Worm (Caenorhabditis elegans) whole organism, mixed stage, embryonic: ENCODE data around the gene hsp-12.2.

ENCODE experiments used
- M03D4.4 ChIP-seq: sonication (generic microtip); optimal IDR thresholded peaks from 2 replicates; lab custom pipeline; 2017; ENCODE audit warnings: mild to moderate bottlenecking, missing genetic modification characterization, missing compliant biosample characterization
- bed-3 ChIP-seq: fragments of 200-800 bp; sonication (Bioruptor generic); optimal IDR thresholded peaks from 3 replicates; lab custom pipeline; 2018; ENCODE audit warnings: mild to moderate bottlenecking, missing genetic modification characterization, moderate library complexity, missing compliant biosample characterization
- blmp-1 ChIP-seq: fragments of 150-350 bp; optimal IDR thresholded peaks from 2 replicates; lab custom pipeline; 2014; ENCODE audit warnings: missing biosample characterization, missing genetic modification characterization
- ceh-39 ChIP-seq: fragments of 150-350 bp; optimal IDR thresholded peaks from 2 replicates; lab custom pipeline; 2014; ENCODE audit warnings: missing biosample characterization, missing genetic modification characterization
- ceh-43 ChIP-seq: fragments of 200-800 bp; sonication (Bioruptor generic); optimal IDR thresholded peaks from 2 replicates; lab custom pipeline; 2018; ENCODE audit warnings: mild to moderate bottlenecking, missing genetic modification characterization, moderate library complexity, missing compliant biosample characterization
- ceh-83 ChIP-seq: fragments of 200-800 bp; sonication (Bioruptor generic); optimal IDR thresholded peaks from 2 replicates; lab custom pipeline; 2018; ENCODE audit warnings: mild to moderate bottlenecking, missing genetic modification characterization, missing compliant biosample characterization
- ces-1 ChIP-seq: fragments of 150-350 bp; optimal IDR thresholded peaks from 2 replicates; lab custom pipeline; 2014; ENCODE audit warnings: missing biosample characterization, missing genetic modification reagents, missing genetic modification characterization
- cnd-1 ChIP-seq: fragments of 200-800 bp; sonication (Bioruptor generic); optimal IDR thresholded peaks from 2 replicates; lab custom pipeline; 2018; ENCODE audit warnings: mild to moderate bottlenecking, missing genetic modification characterization, missing compliant biosample characterization
- drap-1 ChIP-seq: fragments of 200-800 bp; sonication (Bioruptor generic); optimal IDR thresholded peaks from 3 replicates; lab custom pipeline; 2018; ENCODE audit warnings: mild to moderate bottlenecking, missing genetic modification characterization, missing compliant biosample characterization
- elt-1 ChIP-seq: sonication (generic microtip); optimal IDR thresholded peaks from 2 replicates; lab custom pipeline; 2017; ENCODE audit warnings: missing genetic modification characterization, mild to moderate bottlenecking, missing compliant biosample characterization, antibody characterized with exemption, moderate library complexity, borderline replicate concordance; ENCODE audit not compliant: insufficient read depth
- elt-3 ChIP-seq: fragments of 150-350 bp; optimal IDR thresholded peaks from 2 replicates; lab custom pipeline; 2014; ENCODE audit warnings: missing biosample characterization, missing genetic modification characterization
- flh-1 ChIP-seq: fragments of 200-800 bp; sonication (Bioruptor generic); optimal IDR thresholded peaks from 2 replicates; lab custom pipeline; 2018; ENCODE audit warnings: mild to moderate bottlenecking, missing genetic modification characterization, moderate library complexity, missing compliant biosample characterization
- ham-2 ChIP-seq: fragments of 200-800 bp; sonication (Bioruptor generic); optimal IDR thresholded peaks from 2 replicates; lab custom pipeline; 2018; ENCODE audit warnings: mild to moderate bottlenecking, missing genetic modification characterization, missing compliant biosample characterization
- hlh-1 ChIP-seq: fragments of 150-350 bp; optimal IDR thresholded peaks from 2 replicates; lab custom pipeline; 2014; ENCODE audit warnings: missing biosample characterization, missing genetic modification reagents, missing genetic modification characterization
- lin-13 ChIP-seq: fragments of 150-350 bp; optimal IDR thresholded peaks from 2 replicates; lab custom pipeline; 2014; ENCODE audit warnings: missing biosample characterization, missing genetic modification characterization
- lin-32 ChIP-seq: fragments of 200-800 bp; sonication (Bioruptor generic); optimal IDR thresholded peaks from 2 replicates; lab custom pipeline; 2018; ENCODE audit warnings: mild to moderate bottlenecking, missing genetic modification characterization, missing compliant biosample characterization
- lsy-2 ChIP-seq: fragments of 150-350 bp; optimal IDR thresholded peaks from 2 replicates; lab custom pipeline; 2014; ENCODE audit warnings: missing biosample characterization, missing genetic modification characterization
- mab-5 ChIP-seq: fragments of 150-350 bp; optimal IDR thresholded peaks from 2 replicates; lab custom pipeline; 2014; ENCODE audit warnings: missing biosample characterization, missing genetic modification characterization
- mep-1 ChIP-seq: fragments of 150-350 bp; optimal IDR thresholded peaks from 2 replicates; lab custom pipeline; 2017; ENCODE audit warnings: missing biosample characterization, missing genetic modification reagents, missing genetic modification characterization, inconsistent platforms
- mls-2 ChIP-seq: sonication (generic microtip); optimal IDR thresholded peaks from 2 replicates; lab custom pipeline; 2016; ENCODE audit warnings: mild to moderate bottlenecking, missing genetic modification characterization, moderate library complexity, missing compliant biosample characterization
- nhr-12 ChIP-seq: fragments of 150-350 bp; optimal IDR thresholded peaks from 2 replicates; lab custom pipeline; 2014; ENCODE audit warnings: missing biosample characterization, missing genetic modification characterization
- nhr-2 ChIP-seq: fragments of 150-350 bp; optimal IDR thresholded peaks from 2 replicates; lab custom pipeline; 2014; ENCODE audit warnings: missing biosample characterization, missing genetic modification characterization
- nhr-237 ChIP-seq: fragments of 150-350 bp; optimal IDR thresholded peaks from 2 replicates; lab custom pipeline; 2014; ENCODE audit warnings: missing biosample characterization, missing genetic modification characterization
- nhr-28 ChIP-seq: fragments of 150-350 bp; optimal IDR thresholded peaks from 2 replicates; lab custom pipeline; 2014; ENCODE audit warnings: missing biosample characterization, missing genetic modification characterization
- nhr-76 ChIP-seq: sonication (generic microtip); optimal IDR thresholded peaks from 2 replicates; lab custom pipeline; 2017; ENCODE audit warnings: missing biosample characterization, missing genetic modification characterization
- pha-4 ChIP-seq: fragments of 150-350 bp; optimal IDR thresholded peaks from 2 replicates; lab custom pipeline; 2018; ENCODE audit warnings: missing biosample characterization, missing genetic modification reagents, missing genetic modification characterization
- sem-2 ChIP-seq: fragments of 200-800 bp; sonication (Bioruptor generic); optimal IDR thresholded peaks from 2 replicates; lab custom pipeline; 2018; ENCODE audit warnings: mild to moderate bottlenecking, missing genetic modification characterization, missing compliant biosample characterization
- snpc-4 ChIP-seq: fragments of 150-350 bp; optimal IDR thresholded peaks from 2 replicates; lab custom pipeline; 2014; ENCODE audit warnings: missing biosample characterization, missing genetic modification characterization
- sptf-1 ChIP-seq: sonication (generic microtip); optimal IDR thresholded peaks from 2 replicates; lab custom pipeline; 2017; ENCODE audit warnings: mild to moderate bottlenecking, missing genetic modification characterization, moderate library complexity, missing compliant biosample characterization
- tbx-8 ChIP-seq: fragments of 200-800 bp; sonication (Bioruptor generic); optimal IDR thresholded peaks from 2 replicates; lab custom pipeline; 2018; ENCODE audit warnings: mild to moderate bottlenecking, missing genetic modification characterization, moderate library complexity, missing compliant biosample characterization
- unc-120 ChIP-seq: sonication (generic microtip); optimal IDR thresholded peaks from 2 replicates; lab custom pipeline; 2017; ENCODE audit warnings: missing genetic modification characterization, missing compliant biosample characterization; ENCODE audit not compliant: poor library complexity, severe bottlenecking
- unc-39 ChIP-seq: fragments of 150-350 bp; optimal IDR thresholded peaks from 2 replicates; lab custom pipeline; 2014; ENCODE audit warnings: missing biosample characterization, missing genetic modification characterization
- unc-62 ChIP-seq: fragments of 150-350 bp; optimal IDR thresholded peaks from 2 replicates; lab custom pipeline; 2014; ENCODE audit warnings: missing biosample characterization, missing genetic modification reagents, missing genetic modification characterization
- zip-8 ChIP-seq: fragments of 150-350 bp; optimal IDR thresholded peaks from 2 replicates; lab custom pipeline; 2014; ENCODE audit warnings: missing biosample characterization, missing genetic modification characterization
- ztf-11 ChIP-seq: fragments of 150-350 bp; optimal IDR thresholded peaks from 2 replicates; lab custom pipeline; 2014; ENCODE audit warnings: missing biosample characterization, missing genetic modification characterization

The hsp-12.2 gene

DNA sequence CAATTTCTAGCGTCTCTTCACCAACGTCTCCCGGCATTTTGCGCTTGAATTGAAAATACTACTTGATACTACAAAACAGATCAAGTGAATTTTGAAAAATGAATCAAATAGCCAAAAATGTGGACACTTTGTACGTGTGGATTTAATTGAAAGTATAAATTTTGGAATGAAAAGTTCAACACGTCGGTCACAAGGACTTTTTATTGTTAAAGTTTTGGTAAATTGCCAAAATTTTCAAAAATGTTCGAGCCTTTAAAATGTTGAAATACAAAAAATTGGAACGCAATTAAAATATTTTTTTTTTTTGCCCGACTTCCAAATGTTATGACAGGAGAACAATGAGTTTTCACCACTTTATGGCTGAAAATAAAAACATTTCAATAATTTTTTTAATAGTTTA is 39.8 kb upstream of the hsp-12.2 start, which contains the start of gene K06H7.8:
K06H7.8 (minus strand) TSS at position 101 of the 400 bp plus-strand sequence.
- TF ChIP-seq mab-5 (tag; lab: Kevin White, UChicago) (no peak), ceh-39 (no peak), elt-3 (tag; lab: Kevin White, UChicago) (no peak), flh-1 (GFP tag; lab: Kevin White, UChicago) (no peak), sptf-1 (no peak), unc-120 (tag; lab: Kevin White, UChicago) (no peak), ces-1 (GFP tag; lab: Kevin White, UChicago) (no peak), drap-1 (no peak), hlh-1 (tag; lab: Kevin White, UChicago) (no peak), M03D4.4 (tag; lab: Kevin White, UChicago) (no peak)

DNA sequence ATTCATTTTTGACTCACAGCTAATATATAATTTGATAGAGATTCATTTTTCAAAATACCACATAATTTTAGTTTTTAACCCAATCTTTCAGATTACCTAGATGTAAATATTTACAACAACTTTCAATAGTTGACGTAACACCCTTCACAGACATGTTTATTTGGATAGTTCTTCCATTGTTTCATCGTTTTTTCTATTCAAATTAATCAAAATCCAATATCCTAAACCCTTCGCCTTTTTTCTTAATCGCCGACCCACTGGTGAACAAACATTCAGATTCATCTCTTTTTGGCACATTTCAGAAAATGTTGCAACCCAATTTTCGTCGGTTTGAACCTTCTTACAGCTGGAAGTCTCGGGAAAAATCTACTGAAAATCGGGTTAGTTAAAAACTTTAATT is 38.9 kb upstream of the hsp-12.2 start, which contains the start of gene K06H7.1:
K06H7.1 (plus strand) TSS at position 301 of the 400 bp plus-strand sequence.
- TF ChIP-seq ceh-43 (GFP tag; lab: Kevin White, UChicago) = no peak
- TF ChIP-seq mls-2 (tag; lab: Kevin White, UChicago) = no peak
- TF ChIP-seq nhr-2 (tag; lab: Kevin White, UChicago) = no peak
- TF ChIP-seq nhr-28 = no peak
- TF ChIP-seq ztf-11 (tag; lab: Kevin White, UChicago) = no peak
- TF ChIP-seq mab-5 (tag; lab: Kevin White, UChicago) = no peak
- TF ChIP-seq elt-1 (tag; lab: Kevin White, UChicago) = no peak
- TF ChIP-seq bed-3 (GFP tag; lab: Kevin White, UChicago) = no peak
- no peak for TF ChIP-seq ceh-83 (GFP tag; lab: Kevin White, UChicago)

DNA sequence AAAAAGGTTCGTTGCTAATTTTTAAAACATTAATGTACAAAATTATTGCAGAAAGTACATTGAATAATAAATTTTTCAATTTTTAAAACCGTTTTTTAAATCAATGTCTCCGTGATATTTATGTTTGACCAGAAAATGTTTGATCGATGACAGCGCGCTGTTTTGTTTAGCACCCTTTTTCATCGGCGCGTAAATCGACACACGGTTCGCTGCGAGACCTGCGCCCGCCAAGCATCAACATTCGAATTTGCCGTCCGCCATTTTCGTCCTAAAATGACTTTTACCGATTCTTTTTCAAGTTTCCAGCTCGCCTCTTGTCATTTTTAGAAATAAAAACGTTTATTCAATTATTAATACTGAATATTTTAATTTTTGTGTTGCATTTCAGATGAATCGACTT is 36.9 kb upstream of the hsp-12.2 start, which contains the start of gene plk-1:
plk-1 (plus strand) TSS at position 389 of the 400 bp plus-strand sequence.
- TF ChIP-seq elt-1 (tag; lab: Kevin White, UChicago) (no peak), mep-1 (peak; percentile 26), lsy-2 (peak; percentile 62), ceh-39 (peak; percentile 32), unc-120 (tag; lab: Kevin White, UChicago) (no peak), pha-4 (tag; lab: Kevin White, UChicago) (peak; percentile 13)

DNA sequence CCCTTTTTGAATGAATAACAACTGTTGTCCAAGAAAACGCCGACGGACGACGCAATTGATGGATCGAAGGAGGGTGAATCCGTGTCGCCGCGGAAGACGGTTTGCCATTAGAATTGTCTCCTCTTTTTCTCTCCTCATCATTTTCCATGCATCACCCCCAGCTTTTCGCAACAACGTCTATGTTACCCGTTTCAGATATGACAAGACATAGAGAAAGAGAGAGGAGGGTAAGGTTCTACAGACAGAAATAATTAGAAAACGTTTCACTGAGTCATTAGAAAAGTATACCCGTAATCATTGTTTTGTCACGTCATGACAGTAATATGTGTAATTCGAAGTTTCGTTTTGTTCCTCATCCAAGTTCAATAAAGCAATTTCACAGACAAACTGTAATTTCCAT is 32.1 kb upstream of the hsp-12.2 start:
- TF ChIP-seq flh-1 (GFP tag; lab: Kevin White, UChicago) (no peak), ces-1 (GFP tag; lab: Kevin White, UChicago) (no peak), ceh-39 (no peak), cnd-1 (tag; lab: Kevin White, UChicago) (no peak), lin-13 (no peak), bed-3 (GFP tag; lab: Kevin White, UChicago) (no peak), elt-1 (tag; lab: Kevin White, UChicago) (no peak), snpc-4 (no peak), ceh-43 (GFP tag; lab: Kevin White, UChicago) (no peak), nhr-237 (tag; lab: Kevin White, UChicago) (no peak), ztf-11 (tag; lab: Kevin White, UChicago) (no peak), mls-2 (tag; lab: Kevin White, UChicago) (no peak), tbx-8 (GFP tag; lab: Kevin White, UChicago) (no peak)

DNA sequence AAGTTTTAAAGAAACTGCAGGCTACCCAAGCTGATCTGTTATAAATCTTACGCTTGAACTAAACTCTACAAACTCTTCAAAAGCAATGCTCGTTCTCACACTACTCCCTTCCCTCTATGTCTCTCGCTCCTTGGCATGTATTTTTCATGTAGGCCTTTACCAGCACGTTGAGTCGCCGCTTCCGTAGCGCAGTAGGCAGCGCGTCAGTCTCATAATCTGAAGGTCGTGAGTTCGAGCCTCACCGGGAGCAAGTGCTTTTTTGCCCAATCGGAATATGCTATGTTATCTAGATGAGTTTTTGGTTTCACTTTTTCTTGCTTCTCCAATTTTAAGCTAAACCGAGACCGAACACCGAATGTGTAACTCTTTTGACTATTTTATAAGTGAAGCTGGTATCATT is 31.4 kb upstream of the hsp-12.2 start:
- TF ChIP-seq unc-62 (GFP tag; lab: Kevin White, UChicago) = no peak
- no peak for TF ChIP-seq elt-1 (tag; lab: Kevin White, UChicago)
- peak; percentile 16 for TF ChIP-seq pha-4 (tag; lab: Kevin White, UChicago)
- TF ChIP-seq ztf-11 (tag; lab: Kevin White, UChicago) = no peak
- no peak for TF ChIP-seq ceh-39
- peak; percentile 74 for TF ChIP-seq unc-120 (tag; lab: Kevin White, UChicago)
- no peak for TF ChIP-seq blmp-1 (tag; lab: Kevin White, UChicago)
- no peak for TF ChIP-seq nhr-237 (tag; lab: Kevin White, UChicago)
- peak; percentile 85 for TF ChIP-seq mls-2 (tag; lab: Kevin White, UChicago)
- TF ChIP-seq ceh-43 (GFP tag; lab: Kevin White, UChicago) = peak; percentile 68
- peak; percentile 2 for TF ChIP-seq mep-1
- TF ChIP-seq nhr-12 = no peak
- peak; percentile 70 for TF ChIP-seq lin-32 (GFP tag; lab: Kevin White, UChicago)
- TF ChIP-seq nhr-2 (tag; lab: Kevin White, UChicago) = no peak
- no peak for TF ChIP-seq mab-5 (tag; lab: Kevin White, UChicago)
- TF ChIP-seq tbx-8 (GFP tag; lab: Kevin White, UChicago) = no peak
- peak; percentile 18 for TF ChIP-seq unc-39 (tag; lab: Kevin White, UChicago)
- TF ChIP-seq lin-13 = peak; percentile 27
- no peak for TF ChIP-seq snpc-4
- peak; percentile 82 for TF ChIP-seq M03D4.4 (tag; lab: Kevin White, UChicago)
- no peak for TF ChIP-seq zip-8 (tag; lab: Kevin White, UChicago)
- TF ChIP-seq sptf-1 = peak; percentile 90
- TF ChIP-seq cnd-1 (tag; lab: Kevin White, UChicago) = peak; percentile 87
- no peak for TF ChIP-seq elt-3 (tag; lab: Kevin White, UChicago)
- TF ChIP-seq ces-1 (GFP tag; lab: Kevin White, UChicago) = peak; percentile 12
- TF ChIP-seq nhr-76 = no peak
- TF ChIP-seq hlh-1 (tag; lab: Kevin White, UChicago) = peak; percentile 8
- peak; percentile 70 for TF ChIP-seq sem-2
- TF ChIP-seq lsy-2 = no peak
- TF ChIP-seq drap-1 = peak; percentile 85
- peak; percentile 66 for TF ChIP-seq bed-3 (GFP tag; lab: Kevin White, UChicago)
- TF ChIP-seq ceh-83 (GFP tag; lab: Kevin White, UChicago) = peak; percentile 85
- TF ChIP-seq nhr-28 = no peak
- peak; percentile 60 for TF ChIP-seq flh-1 (GFP tag; lab: Kevin White, UChicago)
- peak; percentile 64 for TF ChIP-seq ham-2 (GFP tag; lab: Kevin White, UChicago)
- TF ChIP-seq, all 35 proteins: peak for 19
